Worm (Caenorhabditis elegans): ENCODE results near the gene gad-3.

- TF ChIP-seq nhr-76 (tag; optimal IDR thresholded peaks at IDR 0.05) = no peak
- TF ChIP-seq ztf-11 (tag; optimal IDR thresholded peaks at IDR 0.05) = no peak
- no peak for TF ChIP-seq unc-62 (GFP tag; optimal IDR thresholded peaks at IDR 0.05)
- TF ChIP-seq snpc-4 (tag; optimal IDR thresholded peaks at IDR 0.05) = no peak
- TF ChIP-seq pha-4 (tag; optimal IDR thresholded peaks at IDR 0.05) = no peak
- no peak for TF ChIP-seq sem-2 (GFP tag; optimal IDR thresholded peaks at IDR 0.05)
- TF ChIP-seq lin-13 (tag; optimal IDR thresholded peaks at IDR 0.05) = no peak
- no peak for TF ChIP-seq nhr-237 (tag; optimal IDR thresholded peaks at IDR 0.05)
- no peak for TF ChIP-seq nhr-28 (tag; optimal IDR thresholded peaks at IDR 0.05)
Measured at ce11 chrV:9154772-9155171, 18.0 kb downstream of the gad-3 start, which contains the start of gene B0222.5.
